Fruit fly (Drosophila melanogaster) whole organism, pupa: ENCODE data around the gene se.

Experiments
- CG10348 ChIP-seq: fragments of 200-800 bp; sonication (Bioruptor generic); IDR thresholded peaks from 2 replicates; pipeline ENCODE4 v1.3.6; 2022; ENCODE audit warnings: missing biosample characterization, missing genetic modification characterization
- CG12605 ChIP-seq: fragments of 200-800 bp; sonication (Bioruptor generic); IDR thresholded peaks from 2 replicates; pipeline ENCODE4 v1.3.6; 2022; ENCODE audit warnings: missing biosample characterization, missing genetic modification characterization
- CG13204 ChIP-seq: fragments of 200-800 bp; sonication (Bioruptor generic); optimal IDR thresholded peaks from 2 replicates; lab custom pipeline; 2018; ENCODE audit warnings: missing biosample characterization, mild to moderate bottlenecking, missing genetic modification characterization, moderate library complexity
- CG14655 ChIP-seq: fragments of 200-800 bp; sonication (Bioruptor generic); optimal IDR thresholded peaks from 3 replicates; lab custom pipeline; 2017; ENCODE audit warnings: mild to moderate bottlenecking, missing biosample characterization, missing genetic modification reagents, missing genetic modification characterization
- CG15710 ChIP-seq: fragments of 200-800 bp; sonication (Bioruptor generic); optimal IDR thresholded peaks from 2 replicates; lab custom pipeline; 2018; ENCODE audit warnings: missing biosample characterization, mild to moderate bottlenecking, missing genetic modification characterization, moderate library complexity
- CG17806 ChIP-seq: fragments of 200-800 bp; sonication (Bioruptor generic); optimal IDR thresholded peaks from 2 replicates; lab custom pipeline; 2018; ENCODE audit warnings: missing biosample characterization, mild to moderate bottlenecking, missing genetic modification characterization, moderate library complexity
- CG32121 ChIP-seq: fragments of 200-800 bp; sonication (Bioruptor generic); IDR thresholded peaks from 2 replicates; pipeline ENCODE4 v1.3.6; 2022; ENCODE audit warnings: missing biosample characterization, missing genetic modification characterization
- CG34367 ChIP-seq: fragments of 200-800 bp; sonication (Bioruptor generic); optimal IDR thresholded peaks from 2 replicates; lab custom pipeline; 2018; ENCODE audit warnings: missing biosample characterization, mild to moderate bottlenecking, missing genetic modification characterization
- CG4496 ChIP-seq: fragments of 200-800 bp; sonication (Bioruptor generic); IDR thresholded peaks from 3 replicates; pipeline ENCODE4 v1.3.6; 2022; ENCODE audit warnings: missing biosample characterization, missing genetic modification characterization
- CG8159 ChIP-seq: fragments of 200-800 bp; sonication (Bioruptor generic); optimal IDR thresholded peaks from 3 replicates; lab custom pipeline; 2018; ENCODE audit warnings: missing biosample characterization, mild to moderate bottlenecking, missing genetic modification characterization, moderate library complexity
- CG8301 ChIP-seq: fragments of 200-800 bp; sonication (Bioruptor generic); optimal IDR thresholded peaks from 2 replicates; lab custom pipeline; 2018; ENCODE audit warnings: missing biosample characterization, mild to moderate bottlenecking, missing genetic modification characterization
- CG9948 ChIP-seq: fragments of 200-800 bp; sonication (Bioruptor generic); optimal IDR thresholded peaks from 2 replicates; lab custom pipeline; 2018; ENCODE audit warnings: missing biosample characterization, mild to moderate bottlenecking, missing genetic modification characterization, moderate library complexity
- D1 ChIP-seq: fragments of 200-800 bp; sonication (Bioruptor generic); optimal IDR thresholded peaks from 2 replicates; lab custom pipeline; 2018; ENCODE audit warnings: missing biosample characterization, mild to moderate bottlenecking, missing genetic modification characterization, moderate library complexity
- EcR ChIP-seq: fragments of 200-800 bp; sonication (Bioruptor generic); optimal IDR thresholded peaks from 3 replicates; lab custom pipeline; 2019; ENCODE audit warnings: missing biosample characterization, missing genetic modification characterization, mild to moderate bottlenecking, moderate library complexity, missing genetic modification reagents
- Ets98B ChIP-seq: fragments of 200-800 bp; sonication (Bioruptor generic); IDR thresholded peaks from 2 replicates; pipeline ENCODE4 v1.3.6; 2022; ENCODE audit warnings: missing biosample characterization, missing genetic modification characterization
- Pif1A ChIP-seq: fragments of 200-800 bp; sonication (Bioruptor generic); optimal IDR thresholded peaks from 3 replicates; lab custom pipeline; 2016; ENCODE audit warnings: missing biosample characterization, missing genetic modification characterization
- Pif1B ChIP-seq: fragments of 200-800 bp; sonication (Bioruptor generic); optimal IDR thresholded peaks from 3 replicates; lab custom pipeline; 2016; ENCODE audit warnings: missing biosample characterization, missing genetic modification characterization
- Snoo ChIP-seq: fragments of 200-800 bp; sonication (Bioruptor generic); optimal IDR thresholded peaks from 3 replicates; lab custom pipeline; 2017; ENCODE audit warnings: missing biosample characterization, mild to moderate bottlenecking, missing genetic modification characterization, inconsistent platforms
- fd96Ca ChIP-seq: fragments of 200-800 bp; sonication (Bioruptor generic); IDR thresholded peaks from 3 replicates; pipeline ENCODE4 v1.3.6; 2022; ENCODE audit warnings: missing biosample characterization, missing genetic modification characterization
- gl ChIP-seq: fragments of 200-800 bp; sonication (Bioruptor generic); optimal IDR thresholded peaks from 2 replicates; lab custom pipeline; 2018; ENCODE audit warnings: missing biosample characterization, mild to moderate bottlenecking, missing genetic modification characterization
- rn ChIP-seq: fragments of 200-800 bp; sonication (Bioruptor generic); IDR thresholded peaks from 2 replicates; pipeline ENCODE4 v1.3.6; 2022; ENCODE audit warnings: missing biosample characterization, missing genetic modification characterization

Gene se

dm6 chr3L:8520252-8520651 lies at the start of gene se:
se (plus strand) TSS chr3L:8520552.
- TF ChIP-seq CG17806: no peak
- no peak for TF ChIP-seq rn (GFP tag; lab: Robert Waterston, UW)
- no peak for TF ChIP-seq CG8301
- no peak for TF ChIP-seq CG34367 (tag; lab: Kevin White, UChicago)

dm6 chr3L:8480944-8481343 lies 39.4 kb upstream of the se start:
- TF ChIP-seq CG9948 (tag; lab: Kevin White, UChicago) (no peak), CG34367 (tag; lab: Kevin White, UChicago) (no peak)

- TF ChIP-seq Snoo (tag; lab: Kevin White, UChicago) (peak; percentile 56), D1 (tag; lab: Kevin White, UChicago) (no peak), CG15710 (tag; lab: Kevin White, UChicago) (peak; percentile 60), CG34367 (tag; lab: Kevin White, UChicago) (peak; percentile 63), CG17806 (peak; percentile 69), CG14655 (GFP tag; lab: Kevin White, UChicago) (no peak), CG8301 (peak; percentile 68), CG9948 (tag; lab: Kevin White, UChicago) (peak; percentile 53), Ets98B (GFP tag; lab: Robert Waterston, UW) (peak; percentile 81), rn (GFP tag; lab: Robert Waterston, UW) (no peak), Pif1A (no peak), Pif1B (GFP tag; lab: Kevin White, UChicago) (peak; percentile 68), CG8159 (tag; lab: Kevin White, UChicago) (peak; percentile 64), fd96Ca (peak; percentile 48; the same call in 2 of the 3 replicates), CG4496 (peak; percentile 86), CG32121 (GFP tag; lab: Robert Waterston, UW) (peak; percentile 75), CG10348 (GFP tag; lab: Robert Waterston, UW) (no peak), EcR (peak; percentile 40), gl (tag; lab: Kevin White, UChicago) (no peak), CG13204 (no peak), CG12605 (GFP tag; lab: Robert Waterston, UW) (peak; percentile 65; the same call in 1 of the 2 replicates)
Observed at dm6 chr3L:8506975-8507441, 13.3 kb upstream of the se start, which contains the start of gene CG43163. CG43163 (minus strand) TSS chr3L:8507146.

- TF ChIP-seq D1 (tag; lab: Kevin White, UChicago) (no peak), CG17806 (peak; percentile 7), CG8159 (tag; lab: Kevin White, UChicago) (peak; percentile 55)
- TF ChIP-seq, all 21 proteins: peak for 2
Observed at dm6 chr3L:8509567-8510109, 10.7 kb upstream of the se start, which contains the start of the genes ZC3H3 and Pus7. ZC3H3 (minus strand) TSS chr3L:8509763. Pus7 (plus strand) TSS chr3L:8510003.

dm6 chr3L:8512428-8512827 lies 7.9 kb upstream of the se start, which contains the start of gene CG6765:
CG6765 (plus strand) TSS chr3L:8512767.
- TF ChIP-seq Snoo (tag; lab: Kevin White, UChicago) (no peak), fd96Ca (no peak), CG15710 (tag; lab: Kevin White, UChicago) (no peak), CG8159 (tag; lab: Kevin White, UChicago) (no peak), rn (GFP tag; lab: Robert Waterston, UW) (no peak), Ets98B (GFP tag; lab: Robert Waterston, UW) (no peak), CG4496 (no peak), CG17806 (no peak), CG8301 (no peak), Pif1A (no peak), gl (tag; lab: Kevin White, UChicago) (no peak), CG9948 (tag; lab: Kevin White, UChicago) (no peak), Pif1B (GFP tag; lab: Kevin White, UChicago) (no peak), CG10348 (GFP tag; lab: Robert Waterston, UW) (no peak)
- TF ChIP-seq, all 21 proteins: peak for 0

dm6 chr3L:8513258-8513657 lies 7.1 kb upstream of the se start:
- TF ChIP-seq Pif1B (GFP tag; lab: Kevin White, UChicago) (no peak), D1 (tag; lab: Kevin White, UChicago) (no peak), Snoo (tag; lab: Kevin White, UChicago) (no peak), gl (tag; lab: Kevin White, UChicago) (no peak), CG12605 (GFP tag; lab: Robert Waterston, UW) (no peak), EcR (no peak)

- no peak for TF ChIP-seq rn (GFP tag; lab: Robert Waterston, UW)
- no peak for TF ChIP-seq CG32121 (GFP tag; lab: Robert Waterston, UW)
- no peak for TF ChIP-seq CG15710 (tag; lab: Kevin White, UChicago)
- no peak for TF ChIP-seq Snoo (tag; lab: Kevin White, UChicago)
- no peak for TF ChIP-seq CG8301
- no peak for TF ChIP-seq D1 (tag; lab: Kevin White, UChicago)
- TF ChIP-seq fd96Ca: no peak
- no peak for TF ChIP-seq CG14655 (GFP tag; lab: Kevin White, UChicago)
- TF ChIP-seq CG34367 (tag; lab: Kevin White, UChicago): no peak
- no peak for TF ChIP-seq Pif1B (GFP tag; lab: Kevin White, UChicago)
- no peak for TF ChIP-seq CG10348 (GFP tag; lab: Robert Waterston, UW)
- TF ChIP-seq Pif1A: no peak
- TF ChIP-seq CG13204: no peak
Observed at dm6 chr3L:8514768-8515167, 5.6 kb upstream of the se start, which contains the start of gene CG6683. CG6683 (minus strand) TSS chr3L:8514921.
